Worm (Caenorhabditis elegans): ENCODE results near the gene Y59H11AR.4.

DNA sequence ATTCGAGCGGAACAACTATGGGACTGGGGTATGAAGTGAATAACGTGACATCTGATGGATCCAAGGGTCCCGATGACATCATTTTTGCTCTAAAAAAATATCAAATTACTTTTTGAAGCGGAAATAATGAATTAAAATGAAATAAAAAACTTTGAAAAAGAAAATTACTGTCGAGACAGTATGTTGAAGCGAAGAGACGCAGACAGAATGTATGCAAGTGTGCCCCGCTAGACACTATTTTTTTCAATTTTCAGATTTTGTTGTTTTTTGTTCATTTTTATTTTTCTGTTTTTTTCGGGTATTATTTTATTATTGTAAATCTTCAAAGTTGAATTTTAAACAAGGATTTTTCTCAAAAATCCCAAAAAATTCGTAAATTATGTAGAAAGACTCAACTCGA, 18.1 kb upstream of the Y59H11AR.4 start, which contains the start of gene F42A9.8:
- TF ChIP-seq ceh-9 (tag; optimal IDR thresholded peaks at IDR 0.05): no peak
- TF ChIP-seq nhr-28 (tag; optimal IDR thresholded peaks at IDR 0.05): no peak
